Fruit fly (Drosophila melanogaster): ENCODE data around the gene CG32263.

CG32263 gene

DNA sequence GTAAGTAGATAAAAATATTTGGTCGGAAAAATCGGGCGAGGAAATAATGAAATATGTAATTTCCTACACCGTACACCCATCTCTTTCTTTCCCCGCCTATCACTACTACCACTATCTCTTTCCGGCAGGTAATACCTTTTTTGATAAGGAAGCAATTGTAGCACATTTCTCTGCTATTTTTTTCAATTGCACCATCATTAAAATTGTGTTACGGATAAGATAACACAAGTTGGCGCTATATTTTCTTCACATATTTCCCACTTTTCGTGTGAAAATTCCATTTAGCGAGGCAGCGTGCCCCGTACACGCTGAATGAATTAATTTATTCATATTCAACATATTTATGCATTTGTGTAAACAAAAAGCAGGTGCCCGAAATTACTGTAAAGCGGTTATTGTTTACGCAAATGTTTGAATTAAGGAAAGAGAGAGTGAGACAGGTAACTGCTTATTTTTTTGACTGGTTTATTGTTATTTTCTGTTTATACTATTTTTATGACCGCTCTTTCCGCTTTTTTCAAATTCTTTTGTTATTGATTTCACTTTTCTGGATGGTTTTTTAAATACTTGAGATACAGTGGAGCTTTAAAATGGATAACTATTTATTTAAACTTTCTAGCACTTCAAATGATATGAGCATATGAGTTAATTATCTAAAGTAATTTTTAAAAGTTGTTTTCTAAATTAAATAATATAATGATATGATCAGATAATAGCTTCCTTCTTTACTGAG, 24.4 kb downstream of the CG32263 start (continued):
- TF ChIP-seq hb (GFP tag; IDR thresholded peaks at IDR 0.05; ENCODE audit: partially characterized antibody), result no peak
- TF ChIP-seq CG10979 (tag; optimal IDR thresholded peaks at IDR 0.05), result no peak
- no peak for TF ChIP-seq CG10565 (GFP tag; optimal IDR thresholded peaks at IDR 0.05)
- TF ChIP-seq CG4360 (GFP tag; IDR thresholded peaks at IDR 0.05), result no peak
- TF ChIP-seq Camta (GFP tag; optimal IDR thresholded peaks at IDR 0.05), result no peak
- TF ChIP-seq Asciz (GFP tag; optimal IDR thresholded peaks at IDR 0.05), result no peak
- no peak for TF ChIP-seq CG18764 (GFP tag; optimal IDR thresholded peaks at IDR 0.05)
- TF ChIP-seq Hr51 (GFP tag; optimal IDR thresholded peaks at IDR 0.05), result peak in 1 of 2 experiments; percentile 73
- no peak for TF ChIP-seq Opbp (GFP tag; IDR thresholded peaks at IDR 0.05; ENCODE audit: partially characterized antibody)
- TF ChIP-seq CG11696 (GFP tag; IDR thresholded peaks at IDR 0.05), result no peak; the same call in 1 of the 2 replicates
- peak; percentile 12 for TF ChIP-seq CG1602 (GFP tag; optimal IDR thresholded peaks at IDR 0.05)
- TF ChIP-seq CG1603 (tag; optimal IDR thresholded peaks at IDR 0.05), result no peak
- TF ChIP-seq lola (GFP tag; optimal IDR thresholded peaks at IDR 0.05), result peak in 1 of 3 experiments; percentile 31
- no peak for TF ChIP-seq CG15696 (tag; optimal IDR thresholded peaks at IDR 0.05)
- no peak for TF ChIP-seq CG31224 (GFP tag; IDR thresholded peaks at IDR 0.05)
- TF ChIP-seq Tbp (GFP tag; optimal IDR thresholded peaks at IDR 0.05), result no peak
- TF ChIP-seq ash1 (GFP tag; optimal IDR thresholded peaks at IDR 0.05), result no peak
- no peak for TF ChIP-seq zen2 (GFP tag; IDR thresholded peaks at IDR 0.05; ENCODE audit: partially characterized antibody)
- TF ChIP-seq CG31388 (GFP tag; optimal IDR thresholded peaks at IDR 0.05), result no peak
- no peak for TF ChIP-seq CG4404 (GFP tag; IDR thresholded peaks at IDR 0.05)
- peak; percentile 58; the same call in 1 of the 2 replicates for TF ChIP-seq CG6689 (GFP tag; IDR thresholded peaks at IDR 0.05)
- no peak for TF ChIP-seq dati (GFP tag; IDR thresholded peaks at IDR 0.05)
- TF ChIP-seq CG34376 (GFP tag; optimal IDR thresholded peaks at IDR 0.05), result no peak
- 0 out of 2 replicates have a peak, but pooled peaks have one; percentile 37 for TF ChIP-seq CG7372 (GFP tag; IDR thresholded peaks at IDR 0.05)
- no peak for TF ChIP-seq trem (tag; optimal IDR thresholded peaks at IDR 0.05)
- no peak for TF ChIP-seq gcm2 (GFP tag; optimal IDR thresholded peaks at IDR 0.05)
- 0 out of 3 replicates have a peak, but pooled peaks have one; percentile 19 for TF ChIP-seq H15 (GFP tag; IDR thresholded peaks at IDR 0.05)
- TF ChIP-seq mam (GFP tag; optimal IDR thresholded peaks at IDR 0.05), result no peak
- no peak for TF ChIP-seq Myb (GFP tag; optimal IDR thresholded peaks at IDR 0.05)
- TF ChIP-seq CG16815 (GFP tag; optimal IDR thresholded peaks at IDR 0.05), result no peak
- TF ChIP-seq CrebB (tag; optimal IDR thresholded peaks at IDR 0.05), result no peak
- peak; percentile 49 for TF ChIP-seq Atf6 (GFP tag; IDR thresholded peaks at IDR 0.05)
- no peak for TF ChIP-seq ro (GFP tag; IDR thresholded peaks at IDR 0.05)
- TF ChIP-seq peb (GFP tag; IDR thresholded peaks at IDR 0.05), result no peak; the same call in 1 of the 2 replicates
- no peak for TF ChIP-seq jumu (GFP tag; optimal IDR thresholded peaks at IDR 0.05)
- TF ChIP-seq CG18599 (GFP tag; optimal IDR thresholded peaks at IDR 0.05), result no peak
- TF ChIP-seq B-H1 (GFP tag; IDR thresholded peaks at IDR 0.05), result no peak
- TF ChIP-seq stc (GFP tag; IDR thresholded peaks at IDR 0.05), result peak; percentile 64; the same call in 1 of the 2 replicates
- TF ChIP-seq yki (optimal IDR thresholded peaks at IDR 0.05), result no peak
- no peak for TF ChIP-seq pnt (GFP tag; optimal IDR thresholded peaks at IDR 0.05)
- no peak for TF ChIP-seq CG5180 (GFP tag; optimal IDR thresholded peaks at IDR 0.05)
- no peak for TF ChIP-seq CG12942 (GFP tag; optimal IDR thresholded peaks at IDR 0.05)
- TF ChIP-seq CG10431 (GFP tag; optimal IDR thresholded peaks at IDR 0.05), result no peak
- peak; percentile 51; the same call in 1 of the 2 replicates for TF ChIP-seq CG32767 (GFP tag; IDR thresholded peaks at IDR 0.05)
- TF ChIP-seq CG7271 (tag; optimal IDR thresholded peaks at IDR 0.05), result no peak
- no peak for TF ChIP-seq jing (GFP tag; optimal IDR thresholded peaks at IDR 0.05)
- 0 out of 3 replicates have a peak, but pooled peaks have one; percentile 36 for TF ChIP-seq so (GFP tag; IDR thresholded peaks at IDR 0.05)
- TF ChIP-seq slbo (GFP tag; IDR thresholded peaks at IDR 0.05), result peak; percentile 76
- TF ChIP-seq Adf1 (GFP tag; IDR thresholded peaks at IDR 0.05), result no peak
- TF ChIP-seq nom (GFP tag; optimal IDR thresholded peaks at IDR 0.05), result no peak

All from whole organism, embryonic.